Worm (Caenorhabditis elegans): Measurements from ENCODE around the gene ttr-16.

DNA sequence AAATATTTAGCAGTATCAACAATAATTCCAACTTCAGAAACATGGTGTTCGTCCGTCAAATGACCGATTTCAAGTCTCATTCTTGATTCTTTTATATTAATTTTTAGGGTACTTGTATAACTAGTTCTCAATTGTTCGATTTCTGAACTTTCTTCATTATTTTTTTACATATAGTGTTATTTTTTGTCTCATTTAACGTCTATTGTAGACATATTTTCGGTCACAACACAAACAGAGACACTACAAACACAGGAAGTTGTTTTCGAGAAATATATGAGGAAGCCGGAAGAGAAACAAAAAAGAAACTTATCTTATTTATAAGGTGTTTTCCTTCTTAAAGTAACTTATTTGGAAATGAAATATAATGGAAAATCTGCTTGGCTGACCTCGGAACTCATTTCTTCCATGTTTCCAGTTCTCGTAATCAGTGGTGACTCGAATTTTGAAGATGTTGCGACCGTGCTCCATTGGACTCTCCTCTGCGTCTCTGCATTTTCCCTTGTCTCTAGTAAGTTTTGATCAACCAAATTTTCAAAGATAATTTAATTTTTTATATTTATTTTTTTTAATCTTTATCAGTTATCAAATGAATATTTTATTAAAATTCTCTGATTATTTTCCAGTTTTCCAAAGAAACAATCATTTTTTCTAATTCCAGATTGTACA is 10.2 kb downstream of the ttr-16 start, which contains the start of the genes F36H1.12 and lin-3:
- TF ChIP-seq K09A11.1 (tag; optimal IDR thresholded peaks at IDR 0.05; ENCODE audit: insufficient read depth), result no peak
- TF ChIP-seq C38D4.7 (GFP tag; optimal IDR thresholded peaks at IDR 0.05), result no peak
- TF ChIP-seq nhr-11 (tag; optimal IDR thresholded peaks at IDR 0.05), result no peak
- TF ChIP-seq eyg-1 (tag; optimal IDR thresholded peaks at IDR 0.05), result no peak
- TF ChIP-seq lin-11 (tag; optimal IDR thresholded peaks at IDR 0.05), result no peak
- no peak for TF ChIP-seq ceh-34 (tag; optimal IDR thresholded peaks at IDR 0.05)
- no peak for TF ChIP-seq ceh-18 (tag; optimal IDR thresholded peaks at IDR 0.05)
- TF ChIP-seq unc-55 (GFP tag; optimal IDR thresholded peaks at IDR 0.05), result no peak
- no peak for TF ChIP-seq pqm-1 (tag; optimal IDR thresholded peaks at IDR 0.05)

Data from whole organism, late embryonic.